Fruit fly (Drosophila melanogaster) whole organism, pupa: ENCODE results near the gene CG15025.

Source experiments
- CG13204 ChIP-seq: fragments of 200-800 bp; sonication (Bioruptor generic); optimal IDR thresholded peaks from 2 replicates; lab custom pipeline; 2018; ENCODE audit warnings: missing biosample characterization, mild to moderate bottlenecking, missing genetic modification characterization, moderate library complexity
- CG8301 ChIP-seq: fragments of 200-800 bp; sonication (Bioruptor generic); optimal IDR thresholded peaks from 2 replicates; lab custom pipeline; 2018; ENCODE audit warnings: missing biosample characterization, mild to moderate bottlenecking, missing genetic modification characterization
- EcR ChIP-seq: fragments of 200-800 bp; sonication (Bioruptor generic); optimal IDR thresholded peaks from 3 replicates; lab custom pipeline; 2019; ENCODE audit warnings: missing biosample characterization, missing genetic modification characterization, mild to moderate bottlenecking, moderate library complexity, missing genetic modification reagents
- Snoo ChIP-seq: fragments of 200-800 bp; sonication (Bioruptor generic); optimal IDR thresholded peaks from 3 replicates; lab custom pipeline; 2017; ENCODE audit warnings: missing biosample characterization, mild to moderate bottlenecking, missing genetic modification characterization, inconsistent platforms
- fd96Ca ChIP-seq: fragments of 200-800 bp; sonication (Bioruptor generic); IDR thresholded peaks from 3 replicates; pipeline ENCODE4 v1.3.6; 2022; ENCODE audit warnings: missing biosample characterization, missing genetic modification characterization

dm6 chr3R:19500588-19500987 lies 9.7 kb upstream of the CG15025 start:
- TF ChIP-seq EcR: no peak
- TF ChIP-seq Snoo (tag; lab: Kevin White, UChicago): no peak
- TF ChIP-seq CG13204: no peak
- no peak for TF ChIP-seq fd96Ca (GFP tag; lab: Robert Waterston, UW)
- TF ChIP-seq CG8301 (tag; lab: Kevin White, UChicago): no peak
